Fruit fly (Drosophila melanogaster): ENCODE results near the gene pic.

The pic gene

DNA sequence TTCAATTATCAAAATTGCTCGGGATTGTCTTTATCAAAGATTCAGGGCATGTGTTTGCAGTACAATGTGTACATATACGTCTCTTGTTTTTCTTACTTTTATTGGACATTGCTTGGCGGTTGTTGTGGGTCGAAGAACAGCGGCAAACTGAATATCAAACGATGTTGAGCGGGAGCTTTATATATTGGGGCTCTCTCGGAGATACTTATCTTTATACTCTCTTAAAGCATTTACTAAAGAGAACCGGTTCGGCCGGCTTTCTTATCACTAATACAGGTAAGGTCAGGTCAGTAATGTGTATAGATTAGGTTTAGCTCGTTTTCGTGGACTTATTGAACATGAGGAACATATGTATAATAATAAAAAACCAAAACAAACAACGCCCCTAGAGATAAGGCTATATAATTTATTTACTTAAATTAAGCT lies 734 bp upstream of the pic start, which contains the start of gene CG7966 (continued):
- TF ChIP-seq Vsx1 (GFP tag; optimal IDR thresholded peaks at IDR 0.05) = peak; percentile 48
- no peak for TF ChIP-seq Aef1 (GFP tag; IDR thresholded peaks at IDR 0.05)
- peak; percentile 38; the same call in 1 of the 2 replicates for TF ChIP-seq Bgb (GFP tag; IDR thresholded peaks at IDR 0.05; ENCODE audit: partially characterized antibody)
- TF ChIP-seq lola (GFP tag; optimal IDR thresholded peaks at IDR 0.05) = no peak
- TF ChIP-seq vnd (GFP tag; IDR thresholded peaks at IDR 0.05; ENCODE audit: partially characterized antibody) = no peak
- peak; percentile 24 for TF ChIP-seq cg (GFP tag; optimal IDR thresholded peaks at IDR 0.05)
- no peak for TF ChIP-seq CG9932 (GFP tag; IDR thresholded peaks at IDR 0.05)
- TF ChIP-seq Sry-β (GFP tag; optimal IDR thresholded peaks at IDR 0.05) = no peak
- no peak for TF ChIP-seq CG17328 (GFP tag; IDR thresholded peaks at IDR 0.05)
- peak; percentile 76 for TF ChIP-seq CG11695 (GFP tag; IDR thresholded peaks at IDR 0.05)
- peak; percentile 90 for TF ChIP-seq eyg (GFP tag; optimal IDR thresholded peaks at IDR 0.05)
- TF ChIP-seq Drgx (GFP tag; IDR thresholded peaks at IDR 0.05) = no peak
- no peak for TF ChIP-seq nerfin-1 (tag; optimal IDR thresholded peaks at IDR 0.05)
- TF ChIP-seq sd (tag; optimal IDR thresholded peaks at IDR 0.05) = peak; percentile 20
- TF ChIP-seq Adf1 (GFP tag; IDR thresholded peaks at IDR 0.05) = peak; percentile 26; the same call in 1 of the 2 replicates
- TF ChIP-seq CG8290 (GFP tag; optimal IDR thresholded peaks at IDR 0.05) = no peak
- no peak for TF ChIP-seq CG8290 (tag; optimal IDR thresholded peaks at IDR 0.05)
- TF ChIP-seq pnt (GFP tag; optimal IDR thresholded peaks at IDR 0.05) = no peak
- no peak for TF ChIP-seq CG13624 (GFP tag; optimal IDR thresholded peaks at IDR 0.05)
- no peak for TF ChIP-seq Optix (GFP tag; IDR thresholded peaks at IDR 0.05)
- TF ChIP-seq peb (GFP tag; IDR thresholded peaks at IDR 0.05) = no peak
- no peak for TF ChIP-seq CG1603 (tag; optimal IDR thresholded peaks at IDR 0.05)
- no peak for TF ChIP-seq CG17829 (tag; optimal IDR thresholded peaks at IDR 0.05)
- TF ChIP-seq sug (tag; optimal IDR thresholded peaks at IDR 0.05) = peak; percentile 28
- no peak for TF ChIP-seq fd96Cb (tag; optimal IDR thresholded peaks at IDR 0.05)
- TF ChIP-seq Taf1 (GFP tag; IDR thresholded peaks at IDR 0.05) = no peak
- TF ChIP-seq Hr51 (GFP tag; optimal IDR thresholded peaks at IDR 0.05) = no peak
- TF ChIP-seq bbx (GFP tag; IDR thresholded peaks at IDR 0.05; ENCODE audit: partially characterized antibody) = peak; percentile 37; the same call in 1 of the 2 replicates
- TF ChIP-seq Dbx (GFP tag; IDR thresholded peaks at IDR 0.05) = 0 out of 3 replicates have a peak, but pooled peaks have one; percentile 56
- peak; percentile 32 for TF ChIP-seq CG6854 (GFP tag; optimal IDR thresholded peaks at IDR 0.05)
- peak; percentile 27 for TF ChIP-seq CG31365 (tag; optimal IDR thresholded peaks at IDR 0.05)
- no peak for TF ChIP-seq CG1529 (GFP tag; optimal IDR thresholded peaks at IDR 0.05)
- no peak for TF ChIP-seq CG1233 (GFP tag; optimal IDR thresholded peaks at IDR 0.05)
- TF ChIP-seq CG12236 (GFP tag; optimal IDR thresholded peaks at IDR 0.05) = no peak
- no peak for TF ChIP-seq Six4 (GFP tag; optimal IDR thresholded peaks at IDR 0.05)
- no peak for TF ChIP-seq Rfx (GFP tag; IDR thresholded peaks at IDR 0.05)
- no peak for TF ChIP-seq CG7556 (GFP tag; optimal IDR thresholded peaks at IDR 0.05)
- no peak for TF ChIP-seq gsb-n (tag; optimal IDR thresholded peaks at IDR 0.05)
- 0 out of 2 replicates have a peak, but pooled peaks have one; percentile 32 for TF ChIP-seq seq (GFP tag; IDR thresholded peaks at IDR 0.05)
- no peak for TF ChIP-seq CG13424 (tag; optimal IDR thresholded peaks at IDR 0.05)
- peak; percentile 10 for TF ChIP-seq CG12071 (GFP tag; optimal IDR thresholded peaks at IDR 0.05)
- TF ChIP-seq tio (GFP tag; optimal IDR thresholded peaks at IDR 0.05) = no peak
- peak; percentile 47; the same call in 1 of the 3 replicates for TF ChIP-seq CG34422 (GFP tag; IDR thresholded peaks at IDR 0.05)
- no peak for TF ChIP-seq H15 (GFP tag; IDR thresholded peaks at IDR 0.05)
- TF ChIP-seq Mes4 (GFP tag; optimal IDR thresholded peaks at IDR 0.05) = no peak
- peak; percentile 95 for TF ChIP-seq CG3163 (GFP tag; optimal IDR thresholded peaks at IDR 0.05)
- TF ChIP-seq Dp (GFP tag; optimal IDR thresholded peaks at IDR 0.05) = no peak
- no peak for TF ChIP-seq CG6765 (GFP tag; optimal IDR thresholded peaks at IDR 0.05)
- TF ChIP-seq ci (GFP tag; IDR thresholded peaks at IDR 0.05) = no peak; the same call in 2 of the 3 replicates
- TF ChIP-seq MTF-1 (GFP tag; optimal IDR thresholded peaks at IDR 0.05; ENCODE audit: borderline replicate concordance) = peak; percentile 38
- no peak for TF ChIP-seq CG2678 (tag; optimal IDR thresholded peaks at IDR 0.05)

All from whole organism, embryonic.